Worm (Caenorhabditis elegans): ENCODE measurements around the gene ceph-41.

DNA sequence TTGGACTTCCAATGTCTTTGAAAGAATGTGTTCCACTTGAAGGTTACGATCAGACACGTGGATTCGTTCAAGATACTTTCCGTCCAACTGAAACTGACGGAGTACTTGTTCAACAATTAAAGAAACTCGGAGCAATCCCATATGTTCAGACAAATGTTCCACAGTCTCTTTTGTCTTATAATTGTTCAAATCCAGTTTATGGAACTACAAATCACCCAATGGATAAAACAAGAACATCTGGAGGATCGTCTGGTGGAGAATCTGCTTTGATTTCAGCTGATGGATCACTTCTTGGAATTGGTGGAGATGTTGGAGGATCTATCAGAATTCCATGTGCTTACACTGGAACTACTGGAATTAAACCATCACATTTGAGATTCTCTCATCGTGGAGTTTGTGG is 26.2 kb downstream of the ceph-41 start:
- TF ChIP-seq aly-1 (tag; optimal IDR thresholded peaks at IDR 0.05), result no peak
- no peak for TF ChIP-seq ama-1 (optimal IDR thresholded peaks at IDR 0.05)
- TF ChIP-seq tbx-37 (GFP tag; conservative IDR thresholded peaks at IDR 0.05), result no peak
- no peak for TF ChIP-seq tra-4 (tag; optimal IDR thresholded peaks at IDR 0.05)
- no peak for TF ChIP-seq F13C5.2 (tag; optimal IDR thresholded peaks at IDR 0.05)
- no peak for TF ChIP-seq sea-1 (GFP tag; conservative IDR thresholded peaks at IDR 0.05)
- TF ChIP-seq flt-1 (GFP tag; IDR thresholded peaks at IDR 0.05), result no peak
- TF ChIP-seq ceh-36 (tag; optimal IDR thresholded peaks at IDR 0.05), result no peak
- no peak for TF ChIP-seq pes-1 (GFP tag; IDR thresholded peaks at IDR 0.05)
- no peak for TF ChIP-seq B0310.2 (tag; optimal IDR thresholded peaks at IDR 0.05)
- TF ChIP-seq ets-7 (tag; optimal IDR thresholded peaks at IDR 0.05), result no peak

Measured in whole organism, early embryonic.